Worm (Caenorhabditis elegans) whole organism, L4 larva: ENCODE results near the gene mai-1.

Source experiments
- F10B5.3 ChIP-seq: sonication (generic microtip); optimal IDR thresholded peaks from 2 replicates; lab custom pipeline; 2016; ENCODE audit warnings: mild to moderate bottlenecking, missing genetic modification characterization, missing compliant biosample characterization
- F37D6.2 ChIP-seq: sonication (generic microtip); optimal IDR thresholded peaks from 2 replicates; lab custom pipeline; 2016; ENCODE audit warnings: mild to moderate bottlenecking, missing genetic modification characterization, missing compliant biosample characterization
- T20F7.1 ChIP-seq: fragments of 200-800 bp; sonication (Bioruptor generic); optimal IDR thresholded peaks from 2 replicates; lab custom pipeline; 2018; ENCODE audit warnings: mild to moderate bottlenecking, missing genetic modification characterization, missing compliant biosample characterization
- Y48G9A.11 ChIP-seq: fragments of 200-800 bp; sonication (Bioruptor generic); IDR thresholded peaks from 2 replicates; pipeline ENCODE4 v1.3.6; 2022; ENCODE audit warnings: missing genetic modification reagents, missing genetic modification characterization, missing compliant biosample characterization
- Y5F2A.4 ChIP-seq: fragments of 200-800 bp; sonication (Bioruptor generic); optimal IDR thresholded peaks from 2 replicates; lab custom pipeline; 2018; ENCODE audit warnings: mild to moderate bottlenecking, missing genetic modification characterization, missing compliant biosample characterization
- Y75B8A.6 ChIP-seq: fragments of 200-800 bp; sonication (Bioruptor generic); IDR thresholded peaks from 2 replicates; pipeline ENCODE4 v1.3.6; 2022; ENCODE audit warnings: missing genetic modification reagents, missing genetic modification characterization, missing compliant biosample characterization
- ZK546.5 ChIP-seq, 2 experiments: sonication (generic microtip); optimal IDR thresholded peaks; 2 replicates each; lab custom pipeline; 2017; ENCODE audit warnings: missing biosample characterization in 2 of 2, missing genetic modification characterization in 2 of 2
- ama-1 ChIP-seq: fragments of 150-350 bp; optimal IDR thresholded peaks from 2 replicates; lab custom pipeline; 2014; ENCODE audit warnings: inconsistent platforms, mixed read lengths
- arid-1 ChIP-seq: fragments of 200-800 bp; sonication (Bioruptor generic); conservative IDR thresholded peaks from 2 replicates; pipeline ENCODE4 v1.3.6; 2022; ENCODE audit warnings: missing genetic modification reagents, missing genetic modification characterization, missing compliant biosample characterization
- ceh-20 ChIP-seq: fragments of 200-800 bp; sonication (Bioruptor generic); IDR thresholded peaks from 2 replicates; pipeline ENCODE4 v1.3.6; 2022; ENCODE audit warnings: missing genetic modification reagents, missing genetic modification characterization, missing compliant biosample characterization
- ceh-32 ChIP-seq: sonication (generic microtip); optimal IDR thresholded peaks from 2 replicates; lab custom pipeline; 2016; ENCODE audit warnings: mild to moderate bottlenecking, missing genetic modification characterization, missing compliant biosample characterization; ENCODE audit not compliant: poor library complexity
- ceh-82 ChIP-seq: sonication (generic microtip); optimal IDR thresholded peaks from 2 replicates; lab custom pipeline; 2017; ENCODE audit warnings: missing biosample characterization, missing genetic modification characterization
- ces-1 ChIP-seq: fragments of 150-350 bp; sonication (generic microtip); optimal IDR thresholded peaks from 4 replicates; lab custom pipeline; 2014; ENCODE audit warnings: missing biosample characterization, missing genetic modification reagents, missing genetic modification characterization
- ctbp-1 ChIP-seq: fragments of 200-800 bp; sonication (Bioruptor generic); IDR thresholded peaks from 2 replicates; pipeline ENCODE4 v1.3.6; 2022; ENCODE audit warnings: missing genetic modification reagents, missing genetic modification characterization, missing compliant biosample characterization
- daf-16 ChIP-seq, 3 experiments: sonication (generic microtip); optimal IDR thresholded peaks; 2 replicates each; lab custom pipeline; 2016 to 2017; ENCODE audit warnings: missing genetic modification characterization in 3 of 3, missing genetic modification reagents in 3 of 3, mild to moderate bottlenecking in 2 of 3, missing compliant biosample characterization in 2 of 3, missing biosample characterization in 1 of 3, moderate library complexity in 1 of 3
- daf-19 ChIP-seq: fragments of 200-800 bp; sonication (Bioruptor generic); conservative IDR thresholded peaks from 2 replicates; pipeline ENCODE4 v1.3.6; 2022; ENCODE audit warnings: missing genetic modification characterization, missing compliant biosample characterization
- daf-8 ChIP-seq: fragments of 200-800 bp; sonication (Bioruptor generic); IDR thresholded peaks from 2 replicates; pipeline ENCODE4 v1.3.6; 2022; ENCODE audit warnings: missing genetic modification characterization, missing compliant biosample characterization
- dpl-1 ChIP-seq: fragments of 150-350 bp; optimal IDR thresholded peaks from 2 replicates; lab custom pipeline; 2014; ENCODE audit warnings: missing biosample characterization, missing genetic modification reagents, missing genetic modification characterization
- fkh-10 ChIP-seq: fragments of 150-350 bp; optimal IDR thresholded peaks from 2 replicates; lab custom pipeline; 2014; ENCODE audit warnings: missing biosample characterization, missing genetic modification reagents, missing genetic modification characterization
- fos-1 ChIP-seq: fragments of 150-350 bp; optimal IDR thresholded peaks from 2 replicates; lab custom pipeline; 2014; ENCODE audit warnings: missing biosample characterization, missing genetic modification characterization
- hlh-30 ChIP-seq: sonication (generic microtip); optimal IDR thresholded peaks from 2 replicates; lab custom pipeline; 2017; ENCODE audit warnings: antibody characterized with exemption, mild to moderate bottlenecking, missing genetic modification characterization, missing compliant biosample characterization; ENCODE audit not compliant: insufficient read depth
- hmg-1.1 ChIP-seq: fragments of 200-800 bp; sonication (Bioruptor generic); IDR thresholded peaks from 2 replicates; pipeline ENCODE4 v1.3.6; 2022; ENCODE audit warnings: missing genetic modification reagents, missing genetic modification characterization, missing compliant biosample characterization
- jun-1 ChIP-seq: fragments of 150-350 bp; optimal IDR thresholded peaks from 2 replicates; lab custom pipeline; 2014; ENCODE audit warnings: missing biosample characterization, missing genetic modification reagents, missing genetic modification characterization
- lim-7 ChIP-seq: fragments of 200-800 bp; sonication (Bioruptor generic); IDR thresholded peaks from 2 replicates; pipeline ENCODE4 v1.3.6; 2022; ENCODE audit warnings: missing genetic modification characterization, missing compliant biosample characterization
- lin-1 ChIP-seq: fragments of 200-800 bp; sonication (Bioruptor generic); IDR thresholded peaks from 2 replicates; pipeline ENCODE4 v1.3.6; 2022; ENCODE audit warnings: missing genetic modification reagents, missing genetic modification characterization, missing compliant biosample characterization
- lin-13 ChIP-seq: fragments of 150-350 bp; optimal IDR thresholded peaks from 2 replicates; lab custom pipeline; 2014; ENCODE audit warnings: missing biosample characterization, missing genetic modification reagents, missing genetic modification characterization
- lin-39 ChIP-seq: fragments of 150-350 bp; optimal IDR thresholded peaks from 2 replicates; lab custom pipeline; 2014; ENCODE audit warnings: missing biosample characterization, missing genetic modification reagents, missing genetic modification characterization
- lir-3 ChIP-seq: sonication (generic microtip); optimal IDR thresholded peaks from 2 replicates; lab custom pipeline; 2016; ENCODE audit warnings: mild to moderate bottlenecking, missing genetic modification characterization, missing compliant biosample characterization
- lsy-2 ChIP-seq, 2 experiments: fragments of 150-350 bp in 1 of 2; sonication (generic microtip) in 1 of 2; optimal IDR thresholded peaks; 2 replicates each; lab custom pipeline; 2014 to 2017; ENCODE audit warnings: missing biosample characterization in 2 of 2, missing genetic modification characterization in 2 of 2
- madf-5 ChIP-seq, 2 experiments: fragments of 200-800 bp; sonication (Bioruptor generic); IDR thresholded peaks; 2 replicates each; pipeline ENCODE4 v1.3.6; 2022; ENCODE audit warnings: missing compliant biosample characterization in 2 of 2, missing genetic modification characterization in 2 of 2
- mdl-1 ChIP-seq, 2 experiments: fragments of 150-350 bp in 1 of 2; sonication (generic microtip) in 1 of 2; optimal IDR thresholded peaks; 2 replicates each; lab custom pipeline; 2014 to 2017; ENCODE audit warnings: missing biosample characterization in 2 of 2, missing genetic modification characterization in 2 of 2
- mdt-29 ChIP-seq: fragments of 200-800 bp; sonication (Bioruptor generic); IDR thresholded peaks from 2 replicates; pipeline ENCODE4 v1.3.6; 2022; ENCODE audit warnings: missing genetic modification reagents, missing genetic modification characterization, missing compliant biosample characterization
- mxl-3 ChIP-seq: fragments of 200-800 bp; sonication (Bioruptor generic); optimal IDR thresholded peaks from 2 replicates; lab custom pipeline; 2018; ENCODE audit warnings: mild to moderate bottlenecking, missing genetic modification characterization, missing compliant biosample characterization
- nhr-10 ChIP-seq: fragments of 150-350 bp; optimal IDR thresholded peaks from 2 replicates; lab custom pipeline; 2014; ENCODE audit warnings: missing biosample characterization, missing genetic modification characterization
- nhr-111 ChIP-seq: fragments of 200-800 bp; sonication (Bioruptor generic); optimal IDR thresholded peaks from 2 replicates; lab custom pipeline; 2018; ENCODE audit warnings: mild to moderate bottlenecking, missing genetic modification characterization, missing compliant biosample characterization
- nhr-25 ChIP-seq: sonication (generic microtip); optimal IDR thresholded peaks from 2 replicates; lab custom pipeline; 2017; ENCODE audit warnings: missing genetic modification characterization, mild to moderate bottlenecking, missing compliant biosample characterization, antibody characterized with exemption, moderate library complexity, borderline replicate concordance; ENCODE audit not compliant: insufficient read depth
- nhr-28 ChIP-seq: fragments of 150-350 bp; optimal IDR thresholded peaks from 2 replicates; lab custom pipeline; 2014; ENCODE audit warnings: missing biosample characterization, missing genetic modification characterization
- nhr-42 ChIP-seq: fragments of 200-800 bp; sonication (Bioruptor generic); IDR thresholded peaks from 2 replicates; pipeline ENCODE4 v1.3.6; 2022; ENCODE audit warnings: missing genetic modification characterization, missing compliant biosample characterization
- nhr-6 ChIP-seq: fragments of 150-350 bp; optimal IDR thresholded peaks from 2 replicates; lab custom pipeline; 2014; ENCODE audit warnings: missing biosample characterization, missing genetic modification characterization
- php-3 ChIP-seq: fragments of 200-800 bp; sonication (Bioruptor generic); IDR thresholded peaks from 2 replicates; pipeline ENCODE4 v1.3.6; 2022; ENCODE audit warnings: missing genetic modification reagents, missing genetic modification characterization, missing compliant biosample characterization
- pqm-1 ChIP-seq: sonication (generic microtip); optimal IDR thresholded peaks from 2 replicates; lab custom pipeline; 2017; ENCODE audit warnings: missing biosample characterization, missing genetic modification characterization
- rbr-2 ChIP-seq: sonication (generic microtip); optimal IDR thresholded peaks from 2 replicates; lab custom pipeline; 2016; ENCODE audit warnings: missing genotype, missing genetic modification characterization, missing compliant biosample characterization
- snpc-4 ChIP-seq: fragments of 150-350 bp; optimal IDR thresholded peaks from 2 replicates; lab custom pipeline; 2014; ENCODE audit warnings: missing biosample characterization, missing genetic modification characterization
- unc-39 ChIP-seq: sonication (generic microtip); optimal IDR thresholded peaks from 2 replicates; lab custom pipeline; 2017; ENCODE audit warnings: missing biosample characterization, missing genetic modification characterization
- vab-7 ChIP-seq: fragments of 200-800 bp; sonication (Bioruptor generic); IDR thresholded peaks from 2 replicates; pipeline ENCODE4 v1.3.6; 2022; ENCODE audit warnings: missing genetic modification reagents, missing genetic modification characterization, missing compliant biosample characterization
- zip-11 ChIP-seq: fragments of 200-800 bp; sonication (Bioruptor generic); IDR thresholded peaks from 2 replicates; pipeline ENCODE4 v1.3.6; 2022; ENCODE audit warnings: missing genetic modification characterization, missing compliant biosample characterization
- zip-2 ChIP-seq: fragments of 150-350 bp; optimal IDR thresholded peaks from 2 replicates; lab custom pipeline; 2014; ENCODE audit warnings: missing biosample characterization, missing genetic modification characterization
- ztf-11 ChIP-seq: fragments of 150-350 bp; optimal IDR thresholded peaks from 2 replicates; lab custom pipeline; 2014; ENCODE audit warnings: missing biosample characterization, missing genetic modification characterization
- ztf-7 ChIP-seq: fragments of 150-350 bp; optimal IDR thresholded peaks from 2 replicates; lab custom pipeline; 2014; ENCODE audit warnings: missing biosample characterization, missing genetic modification characterization

Gene mai-1

ce11 chrX:3101562-3101961 lies 14.8 kb downstream of the mai-1 start (continued):
- TF ChIP-seq nhr-28 (tag; lab: Kevin White, UChicago) = peak; percentile 7
- TF ChIP-seq ctbp-1 (GFP tag; lab: Robert Waterston, UW) = no peak
- TF ChIP-seq hmg-1.1 = no peak
- TF ChIP-seq ztf-11 (tag; lab: Kevin White, UChicago) = no peak
- TF ChIP-seq ZK546.5 (tag; optimal IDR thresholded peaks at IDR 0.05; lab: Kevin White, UChicago) = no peak

- TF ChIP-seq arid-1 = peak; percentile 80
- no peak for TF ChIP-seq ceh-32 (tag; lab: Kevin White, UChicago)
- peak; percentile 60 for TF ChIP-seq fkh-10
- TF ChIP-seq nhr-25 (tag; lab: Kevin White, UChicago) = peak; percentile 81
- TF ChIP-seq nhr-111 (GFP tag; lab: Kevin White, UChicago) = no peak
- no peak for TF ChIP-seq nhr-10 (tag; lab: Kevin White, UChicago)
- TF ChIP-seq jun-1 (tag; lab: Kevin White, UChicago) = peak; percentile 70
- no peak for TF ChIP-seq T20F7.1 (GFP tag; lab: Kevin White, UChicago)
- no peak for TF ChIP-seq fos-1 (tag; lab: Kevin White, UChicago)
- TF ChIP-seq daf-19 = peak; percentile 75; the same call in 1 of the 2 replicates
- TF ChIP-seq nhr-6 (tag; lab: Kevin White, UChicago) = peak; percentile 73
- TF ChIP-seq Y48G9A.11 (GFP tag; lab: Robert Waterston, UW) = no peak
- TF ChIP-seq daf-16 (GFP tag; optimal IDR thresholded peaks at IDR 0.05; lab: Kevin White, UChicago) = peak; percentile 47 to 58
- TF ChIP-seq daf-16 (tag; optimal IDR thresholded peaks at IDR 0.05; lab: Kevin White, UChicago) = peak; percentile 83
- no peak for TF ChIP-seq ceh-82
- TF ChIP-seq zip-2 (tag; lab: Kevin White, UChicago) = no peak
- TF ChIP-seq lir-3 (tag; lab: Kevin White, UChicago) = no peak
- peak; percentile 88 for TF ChIP-seq rbr-2 (tag; lab: Kevin White, UChicago)
- TF ChIP-seq F10B5.3 (tag; lab: Kevin White, UChicago) = peak; percentile 73
- peak; percentile 63; the same call in 1 of the 2 replicates for TF ChIP-seq nhr-42 (GFP tag; lab: Robert Waterston, UW)
- no peak for TF ChIP-seq Y75B8A.6 (GFP tag; lab: Robert Waterston, UW)
- TF ChIP-seq pqm-1 = peak; percentile 49
- no peak for TF ChIP-seq mdt-29 (GFP tag; lab: Robert Waterston, UW)
- peak in 1 of 2 experiments; percentile 92 for TF ChIP-seq lsy-2 (tag; optimal IDR thresholded peaks at IDR 0.05; lab: Kevin White, UChicago)
- peak; percentile 74 for TF ChIP-seq dpl-1 (GFP tag; lab: Kevin White, UChicago)
- peak; percentile 88 for TF ChIP-seq hlh-30 (tag; lab: Kevin White, UChicago)
- peak; percentile 11 to 66 for TF ChIP-seq mdl-1 (tag; optimal IDR thresholded peaks at IDR 0.05; lab: Kevin White, UChicago)
- TF ChIP-seq lim-7 (GFP tag; lab: Robert Waterston, UW) = no peak
- peak; percentile 19; the same call in 1 of the 2 replicates for TF ChIP-seq vab-7 (GFP tag; lab: Robert Waterston, UW)
- TF ChIP-seq ama-1 = peak; percentile 15
- TF ChIP-seq Y5F2A.4 (GFP tag; lab: Kevin White, UChicago) = no peak
- TF ChIP-seq hmg-1.1 = peak; percentile 87
- TF ChIP-seq mxl-3 = peak; percentile 62
- no peak for TF ChIP-seq lin-39 (tag; lab: Kevin White, UChicago)
- peak; percentile 84 for TF ChIP-seq lin-13 (GFP tag; lab: Kevin White, UChicago)
- no peak for TF ChIP-seq madf-5 (GFP tag; IDR thresholded peaks at IDR 0.05; lab: Robert Waterston, UW)
- peak; percentile 75 for TF ChIP-seq ztf-7 (tag; lab: Kevin White, UChicago)
- TF ChIP-seq ceh-20 (GFP tag; lab: Robert Waterston, UW) = 0 out of 2 replicates have a peak, but pooled peaks have one; percentile 54
- 0 out of 2 replicates have a peak, but pooled peaks have one; percentile 17 for TF ChIP-seq ctbp-1 (GFP tag; lab: Robert Waterston, UW)
- no peak for TF ChIP-seq unc-39 (tag; lab: Kevin White, UChicago)
- no peak for TF ChIP-seq ces-1 (GFP tag; lab: Kevin White, UChicago)
- peak; percentile 68 for TF ChIP-seq F37D6.2
- peak; percentile 53; the same call in 1 of the 2 replicates for TF ChIP-seq php-3 (GFP tag; lab: Robert Waterston, UW)
- TF ChIP-seq lin-1 (GFP tag; lab: Robert Waterston, UW) = peak; percentile 35; the same call in 1 of the 2 replicates
- no peak for TF ChIP-seq snpc-4 (tag; lab: Kevin White, UChicago)
- TF ChIP-seq ZK546.5 (tag; optimal IDR thresholded peaks at IDR 0.05; lab: Kevin White, UChicago) = no peak
- no peak for TF ChIP-seq zip-11 (GFP tag; lab: Robert Waterston, UW)
- TF ChIP-seq daf-8 (GFP tag; lab: Robert Waterston, UW) = no peak
These were observed 16.6 kb downstream of the mai-1 start, which contains the start of gene sec-3 for ce11 chrX:3099832-3100231. sec-3 (minus strand) TSS chrX:3099852.
